Worm (Caenorhabditis elegans): ENCODE results near the gene srd-11.

The srd-11 gene

DNA sequence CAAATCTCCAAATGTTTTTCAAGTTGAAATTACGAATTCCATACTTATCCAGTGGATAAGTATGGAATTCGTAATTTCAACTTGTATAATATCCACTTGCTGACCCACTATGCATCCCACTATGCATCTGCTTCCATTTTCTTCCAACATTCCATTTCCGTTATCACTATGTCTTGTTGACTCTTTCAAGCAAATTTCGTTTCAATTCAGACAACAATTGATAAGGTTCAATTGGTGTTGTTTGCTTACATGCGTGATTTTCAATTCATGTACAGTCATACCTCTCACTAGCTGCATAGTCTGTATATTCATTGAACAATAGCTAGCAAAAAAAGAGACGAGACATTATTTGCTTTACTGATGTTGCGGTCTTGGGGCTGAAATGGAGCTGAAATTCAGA is 42.8 kb downstream of the srd-11 start:
- TF ChIP-seq aly-2 (tag; optimal IDR thresholded peaks at IDR 0.05) (no peak), sea-2 (GFP tag; optimal IDR thresholded peaks at IDR 0.05) (no peak), egl-5 (tag; optimal IDR thresholded peaks at IDR 0.05) (no peak), elt-2 (tag; optimal IDR thresholded peaks at IDR 0.05) (peak; percentile 71), elt-3 (tag; optimal IDR thresholded peaks at IDR 0.05) (no peak), lin-15B (tag; optimal IDR thresholded peaks at IDR 0.05) (no peak), nhr-12 (tag; optimal IDR thresholded peaks at IDR 0.05) (no peak), eor-1 (tag; optimal IDR thresholded peaks at IDR 0.05) (no peak), pqm-1 (tag; optimal IDR thresholded peaks at IDR 0.05) (peak; percentile 80), ceh-9 (tag; optimal IDR thresholded peaks at IDR 0.05) (no peak), pha-4 (tag; optimal IDR thresholded peaks at IDR 0.05) (peak; percentile 86)

- TF ChIP-seq unc-62 (GFP tag; optimal IDR thresholded peaks at IDR 0.05), result no peak
- peak; percentile 75 for TF ChIP-seq pha-4 (tag; optimal IDR thresholded peaks at IDR 0.05)
- TF ChIP-seq tbx-2 (tag; optimal IDR thresholded peaks at IDR 0.05), result no peak
Measured at ce11 chrV:13575866-13576265, 43.8 kb downstream of the srd-11 start.

- TF ChIP-seq pha-4 (tag; optimal IDR thresholded peaks at IDR 0.05), result peak; percentile 24
- no peak for TF ChIP-seq fkh-10 (GFP tag; optimal IDR thresholded peaks at IDR 0.05)
- TF ChIP-seq elt-2 (tag; optimal IDR thresholded peaks at IDR 0.05), result peak; percentile 67
- peak; percentile 24 for TF ChIP-seq snpc-4 (tag; optimal IDR thresholded peaks at IDR 0.05)
- TF ChIP-seq pqm-1 (tag; optimal IDR thresholded peaks at IDR 0.05), result peak; percentile 64
Measured at ce11 chrV:13571714-13572258, 47.9 kb downstream of the srd-11 start, which contains the start of gene C50B8.4. Gene C50B8.4, plus strand, starts transcription at chrV:13572012.

DNA sequence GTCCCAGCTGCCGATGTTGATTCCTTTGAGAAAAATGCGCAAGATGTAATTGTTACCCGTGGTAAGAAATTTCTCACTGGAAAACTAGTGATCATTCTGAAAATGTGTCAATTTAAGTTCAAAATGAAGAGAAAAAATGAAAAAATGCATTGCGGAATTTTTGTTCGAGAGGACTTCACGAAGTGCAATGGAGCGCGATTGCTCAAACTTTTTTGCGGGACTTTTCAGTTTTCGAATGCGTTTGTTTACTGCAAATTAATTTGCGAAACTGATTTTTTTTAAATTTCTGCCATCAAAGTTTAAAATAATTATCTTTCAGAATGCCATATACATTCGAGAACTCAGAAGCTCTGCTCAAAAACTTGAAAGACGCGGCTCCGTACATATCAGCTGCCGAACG is 51.1 kb downstream of the srd-11 start, which contains the start of the genes nuaf-1 and bir-2:
Gene nuaf-1, minus strand, starts transcription at position 98 of the 400 bp plus-strand sequence.
Gene bir-2, plus strand, starts transcription at position 318 of the 400 bp plus-strand sequence.
- TF ChIP-seq pqm-1 (tag; optimal IDR thresholded peaks at IDR 0.05) (peak; percentile 42), pha-4 (tag; optimal IDR thresholded peaks at IDR 0.05) (peak; percentile 85), ceh-28 (tag; optimal IDR thresholded peaks at IDR 0.05) (no peak), nhr-23 (tag; optimal IDR thresholded peaks at IDR 0.05) (peak; percentile 57), mml-1 (tag; optimal IDR thresholded peaks at IDR 0.05) (no peak), elt-2 (tag; optimal IDR thresholded peaks at IDR 0.05) (peak; percentile 21), lin-15B (tag; optimal IDR thresholded peaks at IDR 0.05) (peak; percentile 91), R02D3.7 (tag; optimal IDR thresholded peaks at IDR 0.05) (peak; percentile 37), hmg-11 (tag; optimal IDR thresholded peaks at IDR 0.05) (peak; percentile 54), nhr-43 (tag; optimal IDR thresholded peaks at IDR 0.05; ENCODE audit: poor library complexity, severe bottlenecking) (peak; percentile 7), elt-3 (tag; optimal IDR thresholded peaks at IDR 0.05) (no peak), lin-39 (tag; optimal IDR thresholded peaks at IDR 0.05) (peak; percentile 50), ztf-11 (tag; optimal IDR thresholded peaks at IDR 0.05) (no peak), nhr-77 (tag; optimal IDR thresholded peaks at IDR 0.05) (no peak), nfya-1 (tag; optimal IDR thresholded peaks at IDR 0.05; ENCODE audit: insufficient read depth) (peak; percentile 55), snpc-4 (tag; optimal IDR thresholded peaks at IDR 0.05) (peak; percentile 43), jun-1 (tag; optimal IDR thresholded peaks at IDR 0.05) (no peak)

Measured in whole organism, L3 larva.